Worm (Caenorhabditis elegans) whole organism, late embryonic: Measurements from ENCODE around the gene ZC506.1.

Source experiments
- ceh-48 ChIP-seq: sonication (generic microtip); optimal IDR thresholded peaks from 2 replicates; lab custom pipeline; 2016; ENCODE audit warnings: missing genetic modification characterization, inconsistent platforms, missing compliant biosample characterization
- elt-2 ChIP-seq: sonication (generic microtip); optimal IDR thresholded peaks from 2 replicates; lab custom pipeline; 2016; ENCODE audit warnings: missing genetic modification reagents, missing genetic modification characterization, missing compliant biosample characterization
- ets-4 ChIP-seq: sonication (generic microtip); optimal IDR thresholded peaks from 2 replicates; lab custom pipeline; 2016; ENCODE audit warnings: missing genetic modification characterization, missing compliant biosample characterization
- fkh-10 ChIP-seq: fragments of 150-350 bp; optimal IDR thresholded peaks from 2 replicates; lab custom pipeline; 2014; ENCODE audit warnings: missing biosample characterization, missing genetic modification reagents, missing genetic modification characterization
- hlh-6 ChIP-seq: sonication (generic microtip); optimal IDR thresholded peaks from 2 replicates; lab custom pipeline; 2016; ENCODE audit warnings: missing genotype, missing genetic modification characterization, missing compliant biosample characterization
- pha-4 ChIP-seq: fragments of 150-350 bp; optimal IDR thresholded peaks from 2 replicates; lab custom pipeline; 2018; ENCODE audit warnings: missing biosample characterization, missing genetic modification reagents, missing genetic modification characterization
- sdc-2 ChIP-seq: sonication (generic microtip); optimal IDR thresholded peaks from 2 replicates; lab custom pipeline; 2016; ENCODE audit warnings: missing genotype, missing genetic modification characterization, missing compliant biosample characterization
- tbx-2 ChIP-seq: sonication (generic microtip); optimal IDR thresholded peaks from 2 replicates; lab custom pipeline; 2016; ENCODE audit warnings: missing genetic modification characterization, missing compliant biosample characterization

DNA sequence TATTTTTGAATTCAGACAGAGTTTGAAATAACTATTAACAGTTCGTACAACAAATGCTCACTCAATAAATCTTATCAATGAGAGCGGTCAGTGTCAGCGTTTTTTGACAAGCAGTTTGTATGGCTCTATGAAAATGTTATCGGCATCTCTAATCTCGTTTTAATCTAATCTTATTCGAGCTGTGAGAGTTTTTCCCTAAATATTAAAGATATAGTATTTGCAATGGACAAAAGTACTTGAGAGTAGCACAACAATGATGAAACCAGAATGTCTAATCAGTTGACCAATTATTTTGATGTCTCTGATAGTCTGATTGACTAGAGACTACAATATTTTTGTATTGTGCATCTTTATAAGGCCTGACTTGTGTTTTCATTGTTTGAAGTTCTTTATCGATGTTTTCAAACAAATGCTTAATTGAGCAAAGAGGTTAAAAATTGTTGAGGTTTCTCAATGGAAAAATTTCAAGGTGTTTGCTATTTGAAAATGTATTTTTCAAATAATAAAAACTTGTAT lies 26.2 kb downstream of the ZC506.1 start, which contains the start of gene F19C6.5:
- TF ChIP-seq sdc-2 (tag; lab: Kevin White, UChicago) (no peak), tbx-2 (no peak), ets-4 (tag; lab: Kevin White, UChicago) (no peak), ceh-48 (no peak), pha-4 (no peak), elt-2 (tag; lab: Kevin White, UChicago) (peak; percentile 44), fkh-10 (no peak), hlh-6 (tag; lab: Kevin White, UChicago) (no peak)
